Worm (Caenorhabditis elegans) whole organism, mixed stage, embryonic: ENCODE results near the gene srg-59.

Experiments
- M03D4.4 ChIP-seq: sonication (generic microtip); optimal IDR thresholded peaks from 2 replicates; lab custom pipeline; 2017; ENCODE audit warnings: mild to moderate bottlenecking, missing genetic modification characterization, missing compliant biosample characterization
- bed-3 ChIP-seq: fragments of 200-800 bp; sonication (Bioruptor generic); optimal IDR thresholded peaks from 3 replicates; lab custom pipeline; 2018; ENCODE audit warnings: mild to moderate bottlenecking, missing genetic modification characterization, moderate library complexity, missing compliant biosample characterization
- blmp-1 ChIP-seq: fragments of 150-350 bp; optimal IDR thresholded peaks from 2 replicates; lab custom pipeline; 2014; ENCODE audit warnings: missing biosample characterization, missing genetic modification characterization
- ceh-39 ChIP-seq: fragments of 150-350 bp; optimal IDR thresholded peaks from 2 replicates; lab custom pipeline; 2014; ENCODE audit warnings: missing biosample characterization, missing genetic modification characterization
- ceh-43 ChIP-seq: fragments of 200-800 bp; sonication (Bioruptor generic); optimal IDR thresholded peaks from 2 replicates; lab custom pipeline; 2018; ENCODE audit warnings: mild to moderate bottlenecking, missing genetic modification characterization, moderate library complexity, missing compliant biosample characterization
- ces-1 ChIP-seq: fragments of 150-350 bp; optimal IDR thresholded peaks from 2 replicates; lab custom pipeline; 2014; ENCODE audit warnings: missing biosample characterization, missing genetic modification reagents, missing genetic modification characterization
- cnd-1 ChIP-seq: fragments of 200-800 bp; sonication (Bioruptor generic); optimal IDR thresholded peaks from 2 replicates; lab custom pipeline; 2018; ENCODE audit warnings: mild to moderate bottlenecking, missing genetic modification characterization, missing compliant biosample characterization
- drap-1 ChIP-seq: fragments of 200-800 bp; sonication (Bioruptor generic); optimal IDR thresholded peaks from 3 replicates; lab custom pipeline; 2018; ENCODE audit warnings: mild to moderate bottlenecking, missing genetic modification characterization, missing compliant biosample characterization
- elt-1 ChIP-seq: sonication (generic microtip); optimal IDR thresholded peaks from 2 replicates; lab custom pipeline; 2017; ENCODE audit warnings: missing genetic modification characterization, mild to moderate bottlenecking, missing compliant biosample characterization, antibody characterized with exemption, moderate library complexity, borderline replicate concordance; ENCODE audit not compliant: insufficient read depth
- elt-3 ChIP-seq: fragments of 150-350 bp; optimal IDR thresholded peaks from 2 replicates; lab custom pipeline; 2014; ENCODE audit warnings: missing biosample characterization, missing genetic modification characterization
- flh-1 ChIP-seq: fragments of 200-800 bp; sonication (Bioruptor generic); optimal IDR thresholded peaks from 2 replicates; lab custom pipeline; 2018; ENCODE audit warnings: mild to moderate bottlenecking, missing genetic modification characterization, moderate library complexity, missing compliant biosample characterization
- hlh-1 ChIP-seq: fragments of 150-350 bp; optimal IDR thresholded peaks from 2 replicates; lab custom pipeline; 2014; ENCODE audit warnings: missing biosample characterization, missing genetic modification reagents, missing genetic modification characterization
- lin-13 ChIP-seq: fragments of 150-350 bp; optimal IDR thresholded peaks from 2 replicates; lab custom pipeline; 2014; ENCODE audit warnings: missing biosample characterization, missing genetic modification characterization
- lin-32 ChIP-seq: fragments of 200-800 bp; sonication (Bioruptor generic); optimal IDR thresholded peaks from 2 replicates; lab custom pipeline; 2018; ENCODE audit warnings: mild to moderate bottlenecking, missing genetic modification characterization, missing compliant biosample characterization
- lsy-2 ChIP-seq: fragments of 150-350 bp; optimal IDR thresholded peaks from 2 replicates; lab custom pipeline; 2014; ENCODE audit warnings: missing biosample characterization, missing genetic modification characterization
- mls-2 ChIP-seq: sonication (generic microtip); optimal IDR thresholded peaks from 2 replicates; lab custom pipeline; 2016; ENCODE audit warnings: mild to moderate bottlenecking, missing genetic modification characterization, moderate library complexity, missing compliant biosample characterization
- nhr-12 ChIP-seq: fragments of 150-350 bp; optimal IDR thresholded peaks from 2 replicates; lab custom pipeline; 2014; ENCODE audit warnings: missing biosample characterization, missing genetic modification characterization
- nhr-2 ChIP-seq: fragments of 150-350 bp; optimal IDR thresholded peaks from 2 replicates; lab custom pipeline; 2014; ENCODE audit warnings: missing biosample characterization, missing genetic modification characterization
- nhr-28 ChIP-seq: fragments of 150-350 bp; optimal IDR thresholded peaks from 2 replicates; lab custom pipeline; 2014; ENCODE audit warnings: missing biosample characterization, missing genetic modification characterization
- pha-4 ChIP-seq: fragments of 150-350 bp; optimal IDR thresholded peaks from 2 replicates; lab custom pipeline; 2018; ENCODE audit warnings: missing biosample characterization, missing genetic modification reagents, missing genetic modification characterization
- snpc-4 ChIP-seq: fragments of 150-350 bp; optimal IDR thresholded peaks from 2 replicates; lab custom pipeline; 2014; ENCODE audit warnings: missing biosample characterization, missing genetic modification characterization
- sptf-1 ChIP-seq: sonication (generic microtip); optimal IDR thresholded peaks from 2 replicates; lab custom pipeline; 2017; ENCODE audit warnings: mild to moderate bottlenecking, missing genetic modification characterization, moderate library complexity, missing compliant biosample characterization
- tbx-8 ChIP-seq: fragments of 200-800 bp; sonication (Bioruptor generic); optimal IDR thresholded peaks from 2 replicates; lab custom pipeline; 2018; ENCODE audit warnings: mild to moderate bottlenecking, missing genetic modification characterization, moderate library complexity, missing compliant biosample characterization
- unc-120 ChIP-seq: sonication (generic microtip); optimal IDR thresholded peaks from 2 replicates; lab custom pipeline; 2017; ENCODE audit warnings: missing genetic modification characterization, missing compliant biosample characterization; ENCODE audit not compliant: poor library complexity, severe bottlenecking
- unc-39 ChIP-seq: fragments of 150-350 bp; optimal IDR thresholded peaks from 2 replicates; lab custom pipeline; 2014; ENCODE audit warnings: missing biosample characterization, missing genetic modification characterization
- unc-62 ChIP-seq: fragments of 150-350 bp; optimal IDR thresholded peaks from 2 replicates; lab custom pipeline; 2014; ENCODE audit warnings: missing biosample characterization, missing genetic modification reagents, missing genetic modification characterization
- zip-8 ChIP-seq: fragments of 150-350 bp; optimal IDR thresholded peaks from 2 replicates; lab custom pipeline; 2014; ENCODE audit warnings: missing biosample characterization, missing genetic modification characterization
- ztf-11 ChIP-seq: fragments of 150-350 bp; optimal IDR thresholded peaks from 2 replicates; lab custom pipeline; 2014; ENCODE audit warnings: missing biosample characterization, missing genetic modification characterization

srg-59 gene

DNA sequence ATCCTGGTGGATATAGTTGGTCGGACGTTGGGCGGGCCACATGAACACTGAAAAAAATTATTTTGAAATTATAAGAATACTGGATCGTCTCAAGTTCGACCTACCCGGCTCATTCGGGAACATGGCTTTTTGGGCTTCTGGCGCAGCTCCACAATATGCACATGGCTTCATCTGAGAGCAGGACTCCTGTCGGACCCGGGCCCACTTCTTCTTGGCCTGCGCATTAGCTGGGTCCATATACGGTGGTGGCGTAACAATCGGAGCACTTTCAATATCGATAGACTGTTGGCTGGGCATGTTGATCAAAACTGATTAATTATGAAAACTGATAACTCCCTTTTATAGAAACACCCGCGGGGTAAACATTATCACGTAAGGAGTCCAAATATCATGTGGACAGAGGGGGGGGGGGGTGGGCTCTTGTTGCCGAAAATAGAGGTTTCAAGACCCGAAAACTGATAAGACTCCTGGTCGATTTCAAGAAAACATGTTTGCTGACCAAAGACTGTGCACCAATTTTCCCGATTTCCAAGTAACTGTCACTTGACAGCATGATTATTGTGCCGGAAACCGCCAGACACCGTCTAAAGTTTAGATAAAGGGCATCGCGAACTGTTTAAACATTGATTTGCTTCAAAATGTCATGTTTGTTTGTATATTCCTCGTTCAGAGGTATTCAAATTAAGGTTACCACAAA is 5.8 kb upstream of the srg-59 start, which contains the start of gene dod-3:
Gene dod-3 (minus strand): TSS at position 315 of the 697 bp plus-strand sequence.
- TF ChIP-seq unc-62 (GFP tag; lab: Kevin White, UChicago) (no peak), lin-32 (GFP tag; lab: Kevin White, UChicago) (no peak), hlh-1 (no peak), lsy-2 (no peak), ceh-39 (no peak)

DNA sequence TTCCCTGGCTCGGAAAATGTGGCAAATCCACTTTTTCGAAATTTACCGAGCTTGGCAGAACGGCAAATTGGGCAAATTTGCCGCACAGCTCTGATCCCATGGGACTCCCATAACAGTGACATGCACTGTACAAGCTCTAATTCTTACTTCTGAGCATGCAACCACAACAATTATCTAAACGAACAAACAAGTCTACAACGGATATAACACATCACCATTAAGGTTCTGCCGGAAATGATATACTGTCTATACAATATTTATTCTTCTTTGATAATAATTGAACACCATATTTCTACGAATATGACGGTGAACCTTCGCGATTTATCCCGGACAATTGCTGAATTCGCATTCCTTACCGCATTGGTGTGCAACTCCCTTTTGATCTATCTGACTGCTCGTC is 3.1 kb upstream of the srg-59 start, which contains the start of gene str-33:
Gene str-33 (plus strand): TSS at position 301 of the 400 bp plus-strand sequence.
- TF ChIP-seq bed-3 (GFP tag; lab: Kevin White, UChicago), result no peak
- no peak for TF ChIP-seq M03D4.4 (tag; lab: Kevin White, UChicago)
- TF ChIP-seq lsy-2, result no peak
- TF ChIP-seq elt-1 (tag; lab: Kevin White, UChicago), result no peak
- TF ChIP-seq nhr-28 (tag; lab: Kevin White, UChicago), result no peak
- TF ChIP-seq lin-13 (tag; lab: Kevin White, UChicago), result no peak
- no peak for TF ChIP-seq unc-39 (tag; lab: Kevin White, UChicago)
- no peak for TF ChIP-seq unc-62 (GFP tag; lab: Kevin White, UChicago)
- TF ChIP-seq unc-120 (tag; lab: Kevin White, UChicago), result no peak
- TF ChIP-seq ceh-39, result no peak
- TF ChIP-seq pha-4 (tag; lab: Kevin White, UChicago), result no peak
- no peak for TF ChIP-seq ces-1
- TF ChIP-seq nhr-2 (tag; lab: Kevin White, UChicago), result no peak

DNA sequence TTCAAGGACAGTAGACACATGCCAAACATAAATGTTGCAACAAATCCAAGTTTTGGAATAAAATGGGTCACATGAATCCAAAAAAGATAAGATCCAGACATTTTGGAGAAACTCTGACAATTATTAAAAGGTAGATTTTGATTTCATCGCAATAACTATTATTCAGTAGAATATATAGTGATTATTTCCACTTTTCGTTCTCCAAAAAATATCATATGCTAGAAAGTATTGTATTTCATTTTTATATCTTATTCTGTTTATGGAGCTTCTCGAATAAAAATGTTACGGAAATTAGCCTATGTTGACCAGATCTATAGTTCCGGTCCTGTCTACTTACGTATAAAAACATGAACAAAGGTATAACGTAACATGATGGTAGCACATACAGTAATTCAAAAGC is 2.0 kb upstream of the srg-59 start, which contains the start of gene str-13:
Gene str-13 (minus strand): TSS at position 101 of the 400 bp plus-strand sequence.
- TF ChIP-seq hlh-1 (no peak), flh-1 (GFP tag; lab: Kevin White, UChicago) (no peak), tbx-8 (GFP tag; lab: Kevin White, UChicago) (no peak), snpc-4 (tag; lab: Kevin White, UChicago) (no peak), blmp-1 (no peak), pha-4 (tag; lab: Kevin White, UChicago) (no peak), ces-1 (no peak), elt-3 (tag; lab: Kevin White, UChicago) (no peak), ztf-11 (no peak), sptf-1 (tag; lab: Kevin White, UChicago) (no peak), ceh-43 (no peak), zip-8 (tag; lab: Kevin White, UChicago) (no peak), nhr-12 (no peak), nhr-28 (tag; lab: Kevin White, UChicago) (no peak), M03D4.4 (tag; lab: Kevin White, UChicago) (no peak)

DNA sequence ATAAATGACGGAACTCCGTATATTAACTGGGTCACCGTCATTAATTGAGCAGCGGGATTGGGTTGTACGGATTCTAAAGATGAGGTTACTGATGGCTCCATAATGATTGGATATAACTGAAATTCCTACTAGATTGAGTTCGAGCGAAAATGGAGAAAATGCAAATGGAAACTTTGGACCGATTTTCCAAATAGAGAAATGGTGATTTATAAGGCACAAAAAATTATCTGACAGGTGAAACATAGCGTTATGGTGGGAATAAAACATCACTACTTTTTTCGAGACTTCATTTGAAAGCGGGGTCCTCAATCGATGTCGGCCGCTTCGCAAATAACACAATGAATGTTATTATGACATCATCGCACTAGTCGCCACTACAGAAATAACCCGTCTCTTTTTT is 2.6 kb downstream of the srg-59 start, which contains the start of gene srg-60:
Gene srg-60 (minus strand): TSS at position 101 of the 400 bp plus-strand sequence.
- TF ChIP-seq blmp-1 (no peak), cnd-1 (tag; lab: Kevin White, UChicago) (no peak), snpc-4 (tag; lab: Kevin White, UChicago) (no peak), ceh-39 (no peak), elt-1 (tag; lab: Kevin White, UChicago) (no peak), lin-13 (tag; lab: Kevin White, UChicago) (no peak), tbx-8 (GFP tag; lab: Kevin White, UChicago) (no peak), nhr-28 (tag; lab: Kevin White, UChicago) (no peak), unc-120 (tag; lab: Kevin White, UChicago) (no peak), pha-4 (tag; lab: Kevin White, UChicago) (no peak), unc-62 (GFP tag; lab: Kevin White, UChicago) (no peak)

DNA sequence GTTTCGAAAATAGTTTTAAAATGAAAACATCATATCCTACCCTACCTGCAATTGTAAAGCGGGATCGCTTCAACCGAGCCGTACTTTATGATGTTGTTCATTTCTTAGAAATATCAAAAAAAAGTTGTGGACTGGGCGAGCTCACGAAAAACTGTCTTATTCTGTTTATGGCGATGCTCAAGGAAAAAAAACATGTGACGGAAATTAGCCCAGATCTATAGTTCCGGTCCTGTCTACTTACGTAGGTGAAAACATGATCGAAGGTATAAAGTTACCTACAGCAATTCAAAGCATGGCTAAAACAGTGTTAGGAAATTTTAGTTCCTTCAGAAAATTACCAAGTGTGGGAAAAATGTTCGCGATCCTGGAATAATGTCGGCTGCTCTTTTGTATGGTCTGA is 4.4 kb downstream of the srg-59 start, which contains the start of gene srt-27:
Gene srt-27 (minus strand): TSS at position 101 of the 400 bp plus-strand sequence.
- TF ChIP-seq nhr-12 (no peak), elt-3 (tag; lab: Kevin White, UChicago) (no peak), pha-4 (tag; lab: Kevin White, UChicago) (no peak), elt-1 (tag; lab: Kevin White, UChicago) (no peak), drap-1 (GFP tag; lab: Kevin White, UChicago) (no peak), mls-2 (tag; lab: Kevin White, UChicago) (no peak), tbx-8 (GFP tag; lab: Kevin White, UChicago) (no peak), lin-32 (GFP tag; lab: Kevin White, UChicago) (no peak), flh-1 (GFP tag; lab: Kevin White, UChicago) (no peak)
- TF ChIP-seq, all 35 proteins: peak for 0
